Worm (Caenorhabditis elegans) whole organism, midembryonic: ENCODE measurements around the gene sax-1.

Experiments used
- T22C8.4 ChIP-seq: fragments of 200-800 bp; sonication (Bioruptor generic); IDR thresholded peaks from 2 replicates; pipeline ENCODE4 v1.3.6; 2022; ENCODE audit warnings: missing genetic modification characterization, missing compliant biosample characterization
- cog-1 ChIP-seq: sonication (generic microtip); optimal IDR thresholded peaks from 2 replicates; lab custom pipeline; 2016; ENCODE audit warnings: missing genetic modification characterization, missing compliant biosample characterization
- flt-1 ChIP-seq: fragments of 200-800 bp; sonication (Bioruptor generic); IDR thresholded peaks from 2 replicates; pipeline ENCODE4 v1.3.6; 2022; ENCODE audit warnings: missing genetic modification characterization, missing compliant biosample characterization
- klf-2 ChIP-seq: fragments of 200-800 bp; sonication (Bioruptor generic); conservative IDR thresholded peaks from 2 replicates; pipeline ENCODE4 v1.3.6; 2022; ENCODE audit warnings: missing genetic modification reagents, missing genetic modification characterization, missing compliant biosample characterization
- med-1 ChIP-seq: sonication (generic microtip); optimal IDR thresholded peaks from 2 replicates; lab custom pipeline; 2017; ENCODE audit warnings: missing genetic modification characterization, mild to moderate bottlenecking, missing compliant biosample characterization, antibody characterized with exemption, missing genetic modification reagents; ENCODE audit not compliant: insufficient read depth
- tab-1 ChIP-seq: fragments of 200-800 bp; sonication (Bioruptor generic); IDR thresholded peaks from 2 replicates; pipeline ENCODE4 v1.3.6; 2022; ENCODE audit warnings: missing genetic modification characterization, missing compliant biosample characterization
- ztf-23 ChIP-seq: fragments of 200-800 bp; sonication (Bioruptor generic); IDR thresholded peaks from 2 replicates; pipeline ENCODE4 v1.3.6; 2022; ENCODE audit warnings: missing genetic modification reagents, missing genetic modification characterization, missing compliant biosample characterization
- ztf-29 ChIP-seq: fragments of 200-800 bp; sonication (Bioruptor generic); IDR thresholded peaks from 2 replicates; pipeline ENCODE4 v1.3.6; 2022; ENCODE audit warnings: missing genetic modification reagents, missing genetic modification characterization, missing compliant biosample characterization

- TF ChIP-seq cog-1 (tag; lab: Kevin White, UChicago) = no peak
- no peak for TF ChIP-seq klf-2 (GFP tag; lab: Robert Waterston, UW)
- no peak for TF ChIP-seq ztf-23
- no peak for TF ChIP-seq tab-1 (GFP tag; lab: Robert Waterston, UW)
- TF ChIP-seq flt-1 = no peak
- TF ChIP-seq ztf-29 (GFP tag; lab: Robert Waterston, UW) = no peak
- TF ChIP-seq T22C8.4 (GFP tag; lab: Robert Waterston, UW) = no peak
- no peak for TF ChIP-seq med-1 (GFP tag; lab: Kevin White, UChicago)
Observed at ce11 chrX:3601531-3601930, 48.4 kb downstream of the sax-1 start, which contains the start of gene C18B2.3.
